Worm (Caenorhabditis elegans) whole organism, midembryonic: ENCODE data around the gene dpf-2.

Source experiments
- T22C8.4 ChIP-seq: fragments of 200-800 bp; sonication (Bioruptor generic); IDR thresholded peaks from 2 replicates; pipeline ENCODE4 v1.3.6; 2022; ENCODE audit warnings: missing genetic modification characterization, missing compliant biosample characterization
- cog-1 ChIP-seq: sonication (generic microtip); optimal IDR thresholded peaks from 2 replicates; lab custom pipeline; 2016; ENCODE audit warnings: missing genetic modification characterization, missing compliant biosample characterization
- flt-1 ChIP-seq: fragments of 200-800 bp; sonication (Bioruptor generic); IDR thresholded peaks from 2 replicates; pipeline ENCODE4 v1.3.6; 2022; ENCODE audit warnings: missing genetic modification characterization, missing compliant biosample characterization
- klf-2 ChIP-seq: fragments of 200-800 bp; sonication (Bioruptor generic); conservative IDR thresholded peaks from 2 replicates; pipeline ENCODE4 v1.3.6; 2022; ENCODE audit warnings: missing genetic modification reagents, missing genetic modification characterization, missing compliant biosample characterization
- med-1 ChIP-seq: sonication (generic microtip); optimal IDR thresholded peaks from 2 replicates; lab custom pipeline; 2017; ENCODE audit warnings: missing genetic modification characterization, mild to moderate bottlenecking, missing compliant biosample characterization, antibody characterized with exemption, missing genetic modification reagents; ENCODE audit not compliant: insufficient read depth
- tab-1 ChIP-seq: fragments of 200-800 bp; sonication (Bioruptor generic); IDR thresholded peaks from 2 replicates; pipeline ENCODE4 v1.3.6; 2022; ENCODE audit warnings: missing genetic modification characterization, missing compliant biosample characterization
- ztf-23 ChIP-seq: fragments of 200-800 bp; sonication (Bioruptor generic); IDR thresholded peaks from 2 replicates; pipeline ENCODE4 v1.3.6; 2022; ENCODE audit warnings: missing genetic modification reagents, missing genetic modification characterization, missing compliant biosample characterization
- ztf-29 ChIP-seq: fragments of 200-800 bp; sonication (Bioruptor generic); IDR thresholded peaks from 2 replicates; pipeline ENCODE4 v1.3.6; 2022; ENCODE audit warnings: missing genetic modification reagents, missing genetic modification characterization, missing compliant biosample characterization

DNA sequence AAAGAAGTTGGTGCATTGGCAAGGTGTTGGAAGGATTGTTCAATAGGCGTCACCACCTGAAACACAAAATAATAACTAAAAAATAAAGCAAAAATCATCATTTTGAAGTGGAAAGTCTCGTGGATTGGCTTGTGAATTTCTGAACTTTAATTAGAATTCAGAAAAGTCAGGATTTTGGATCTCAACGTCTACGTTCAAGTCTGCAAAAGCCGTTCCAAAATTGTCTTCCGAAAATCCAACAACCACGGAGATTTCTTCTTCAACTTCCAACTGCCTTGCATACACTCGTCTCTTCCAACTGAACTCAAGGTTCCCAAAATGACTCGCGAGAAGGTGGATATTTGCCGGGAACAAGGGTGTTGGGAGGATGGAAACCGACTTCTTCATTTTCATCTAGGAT lies 34.1 kb downstream of the dpf-2 start, which contains the start of gene C27C12.3:
- no peak for TF ChIP-seq med-1 (GFP tag; lab: Kevin White, UChicago)
- no peak for TF ChIP-seq ztf-23 (GFP tag; lab: Robert Waterston, UW)
- TF ChIP-seq tab-1 (GFP tag; lab: Robert Waterston, UW): no peak
- no peak for TF ChIP-seq flt-1 (GFP tag; lab: Robert Waterston, UW)
- TF ChIP-seq klf-2 (GFP tag; lab: Robert Waterston, UW): no peak
- no peak for TF ChIP-seq cog-1 (tag; lab: Kevin White, UChicago)
- no peak for TF ChIP-seq T22C8.4 (GFP tag; lab: Robert Waterston, UW)
- no peak for TF ChIP-seq ztf-29
